Worm (Caenorhabditis elegans): Measurements from ENCODE around the gene sma-1.

Gene sma-1

DNA sequence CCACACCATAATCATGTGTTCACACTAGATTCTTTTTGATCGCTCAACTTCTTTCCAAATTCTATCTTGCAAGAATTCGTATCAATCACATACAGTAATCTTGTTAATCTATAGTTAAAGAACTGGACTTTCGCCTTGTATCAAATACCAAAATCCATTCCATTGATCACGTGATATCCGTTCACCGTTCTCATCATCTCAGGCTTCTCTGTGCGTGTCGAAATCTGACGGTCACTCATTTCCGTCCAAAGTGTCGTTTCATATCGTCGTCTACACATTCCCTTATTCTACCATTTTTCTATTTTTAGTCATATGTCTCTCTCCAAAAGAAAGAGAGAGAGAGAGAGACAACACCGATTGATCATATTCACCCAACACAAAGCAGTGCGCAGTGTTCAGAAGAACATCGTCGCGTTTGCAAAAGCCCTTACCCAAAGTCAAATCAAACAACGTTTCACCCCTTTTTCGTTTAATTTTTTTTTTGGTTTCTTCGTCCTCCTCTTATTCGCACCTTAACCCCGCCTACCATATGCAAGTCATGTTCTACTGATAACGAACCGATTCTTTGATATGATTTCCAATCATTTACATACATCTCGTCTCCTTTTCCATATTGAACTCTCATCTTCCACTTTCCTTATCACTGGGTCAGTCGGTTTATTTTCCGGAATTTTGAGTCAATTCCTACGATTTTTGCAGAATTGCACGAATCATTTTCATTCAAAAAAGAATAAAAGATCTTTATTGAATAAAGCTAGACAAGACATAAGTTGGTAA, 40.0 kb upstream of the sma-1 start (continued):
- TF ChIP-seq nhr-111 (GFP tag; optimal IDR thresholded peaks at IDR 0.05) (no peak), spr-1 (tag; optimal IDR thresholded peaks at IDR 0.05) (no peak), hlh-30 (tag; optimal IDR thresholded peaks at IDR 0.05; ENCODE audit: insufficient read depth) (peak; percentile 78), T26A8.4 (GFP tag; IDR thresholded peaks at IDR 0.05) (no peak), madf-5 (GFP tag; IDR thresholded peaks at IDR 0.05) (no peak), ceh-32 (tag; optimal IDR thresholded peaks at IDR 0.05; ENCODE audit: poor library complexity) (no peak), ceh-20 (GFP tag; IDR thresholded peaks at IDR 0.05) (peak; percentile 14; the same call in 1 of the 2 replicates), dmd-6 (GFP tag; IDR thresholded peaks at IDR 0.05) (peak; percentile 63), fkh-10 (GFP tag; optimal IDR thresholded peaks at IDR 0.05) (no peak), egl-27 (tag; optimal IDR thresholded peaks at IDR 0.05) (no peak), mep-1 (tag; optimal IDR thresholded peaks at IDR 0.05) (peak; percentile 16), ceh-44 (GFP tag; IDR thresholded peaks at IDR 0.05) (no peak), nhr-25 (tag; optimal IDR thresholded peaks at IDR 0.05; ENCODE audit: borderline replicate concordance, insufficient read depth) (peak; percentile 60), nhr-48 (tag; optimal IDR thresholded peaks at IDR 0.05) (peak; percentile 95), mxl-2 (GFP tag; conservative IDR thresholded peaks at IDR 0.05) (no peak), zag-1 (tag; optimal IDR thresholded peaks at IDR 0.05) (no peak), daf-8 (GFP tag; IDR thresholded peaks at IDR 0.05) (no peak), daf-12 (tag; optimal IDR thresholded peaks at IDR 0.05) (no peak), ceh-62 (tag; optimal IDR thresholded peaks at IDR 0.05) (no peak), lin-38 (GFP tag; IDR thresholded peaks at IDR 0.05) (no peak), mes-2 (tag; optimal IDR thresholded peaks at IDR 0.05; ENCODE audit: poor library complexity, severe bottlenecking) (no peak), dmd-9 (GFP tag; IDR thresholded peaks at IDR 0.05) (no peak), aha-1 (tag) (no peak), unc-62 (GFP tag; optimal IDR thresholded peaks at IDR 0.05 in 1 of 2) (peak in 1 of 2 experiments; percentile 95), unc-62 (tag; optimal IDR thresholded peaks at IDR 0.05) (no peak), skn-1 (tag; optimal IDR thresholded peaks at IDR 0.05) (no peak), dmd-8 (GFP tag; IDR thresholded peaks at IDR 0.05) (no peak), unc-39 (tag; optimal IDR thresholded peaks at IDR 0.05) (no peak), nhr-41 (GFP tag; IDR thresholded peaks at IDR 0.05) (no peak), gei-8 (GFP tag; optimal IDR thresholded peaks at IDR 0.05) (peak; percentile 63)

DNA sequence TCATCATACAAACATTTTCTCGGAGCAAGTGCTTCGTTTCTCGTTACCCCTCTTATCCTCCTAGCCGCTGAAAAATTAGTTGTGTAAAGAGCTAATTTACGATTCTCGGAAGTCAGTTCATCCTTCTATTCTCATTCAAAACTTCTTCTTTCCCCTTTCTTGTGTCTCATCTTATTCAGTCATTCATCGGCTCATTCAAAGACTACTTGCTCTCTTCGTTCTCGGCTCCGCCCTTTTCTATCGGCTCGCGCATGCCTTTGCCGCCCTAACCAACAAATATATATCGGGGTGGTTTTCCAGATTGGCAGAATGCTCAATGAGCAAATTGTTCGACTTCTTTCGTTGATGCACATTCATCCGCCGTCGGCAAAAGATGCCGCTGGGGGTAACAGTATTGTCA, 38.9 kb upstream of the sma-1 start, which contains the start of gene R13H4.5:
TSS of gene R13H4.5 (plus strand) at position 301 of the 400 bp plus-strand sequence.
- TF ChIP-seq saeg-2 (GFP tag; IDR thresholded peaks at IDR 0.05) (no peak), aha-1 (tag) (peak; percentile 2), ctbp-1 (GFP tag; IDR thresholded peaks at IDR 0.05) (0 out of 2 replicates have a peak, but pooled peaks have one; percentile 7), spr-3 (GFP tag; optimal IDR thresholded peaks at IDR 0.05) (no peak), snpc-1.2 (GFP tag; IDR thresholded peaks at IDR 0.05) (no peak), attf-4 (tag; optimal IDR thresholded peaks at IDR 0.05) (no peak)

DNA sequence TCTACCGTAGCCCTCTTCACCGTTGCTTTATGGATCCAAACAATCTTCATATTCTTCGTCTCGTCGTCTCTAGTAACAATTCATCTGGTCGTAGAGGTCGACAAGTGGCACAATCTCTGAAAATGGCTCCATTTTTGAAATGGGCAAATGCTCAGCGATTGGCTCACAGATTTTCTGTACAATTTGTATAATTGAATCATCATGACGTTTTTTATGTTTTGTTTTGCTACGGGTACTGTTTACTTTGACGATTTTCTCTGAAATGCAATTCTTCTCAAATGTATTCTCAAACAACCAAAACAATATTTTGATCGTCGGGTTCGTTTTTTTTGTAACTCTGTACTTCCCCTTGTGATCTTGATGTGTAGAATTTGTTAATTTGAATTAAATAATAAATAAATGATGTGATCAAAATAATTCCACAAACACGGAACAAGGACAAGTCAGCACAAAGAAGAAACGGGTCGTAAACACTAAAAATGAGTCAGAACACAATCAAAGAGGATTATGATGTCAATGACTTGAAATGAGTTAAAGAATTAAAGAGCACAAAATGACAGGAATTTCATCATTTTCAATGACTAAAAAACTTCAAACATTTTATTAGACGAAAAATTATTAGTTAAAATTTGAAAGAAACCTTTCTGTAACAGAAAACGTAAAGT, 37.2 kb upstream of the sma-1 start:
- TF ChIP-seq zip-2 (tag; optimal IDR thresholded peaks at IDR 0.05) (no peak), dve-1 (tag; optimal IDR thresholded peaks at IDR 0.05; ENCODE audit: insufficient read depth) (peak; percentile 49), nhr-10 (tag; optimal IDR thresholded peaks at IDR 0.05) (no peak), set-16 (GFP tag; IDR thresholded peaks at IDR 0.05) (no peak), nhr-102 (tag; optimal IDR thresholded peaks at IDR 0.05) (no peak), nhr-25 (tag; optimal IDR thresholded peaks at IDR 0.05; ENCODE audit: borderline replicate concordance, insufficient read depth) (no peak), daf-16 (GFP tag; optimal IDR thresholded peaks at IDR 0.05) (no peak), daf-16 (tag; optimal IDR thresholded peaks at IDR 0.05) (peak; percentile 77), pqm-1 (tag; optimal IDR thresholded peaks at IDR 0.05) (peak; percentile 23), mep-1 (tag; optimal IDR thresholded peaks at IDR 0.05) (peak; percentile 29), unc-62 (GFP tag; optimal IDR thresholded peaks at IDR 0.05 in 1 of 2) (no peak), unc-62 (tag; optimal IDR thresholded peaks at IDR 0.05) (no peak), pha-4 (GFP tag; IDR thresholded peaks at IDR 0.05) (no peak), pha-4 (tag; optimal IDR thresholded peaks at IDR 0.05) (no peak), aha-1 (tag) (peak; percentile 93), T20F7.1 (GFP tag; optimal IDR thresholded peaks at IDR 0.05) (peak; percentile 16), mdl-1 (tag; optimal IDR thresholded peaks at IDR 0.05) (no peak), dmd-6 (GFP tag; IDR thresholded peaks at IDR 0.05) (peak; percentile 53)

Data from whole organism, L4 larva.